Worm (Caenorhabditis elegans) whole organism, L3 larva: ENCODE data around the gene nhr-268.

ENCODE experiments used
- R02D3.7 ChIP-seq: fragments of 150-350 bp; optimal IDR thresholded peaks from 2 replicates; lab custom pipeline; 2014; ENCODE audit warnings: missing biosample characterization, missing genetic modification characterization
- aly-2 ChIP-seq: fragments of 150-350 bp; optimal IDR thresholded peaks from 2 replicates; lab custom pipeline; 2014; ENCODE audit warnings: missing biosample characterization, missing genetic modification characterization

DNA sequence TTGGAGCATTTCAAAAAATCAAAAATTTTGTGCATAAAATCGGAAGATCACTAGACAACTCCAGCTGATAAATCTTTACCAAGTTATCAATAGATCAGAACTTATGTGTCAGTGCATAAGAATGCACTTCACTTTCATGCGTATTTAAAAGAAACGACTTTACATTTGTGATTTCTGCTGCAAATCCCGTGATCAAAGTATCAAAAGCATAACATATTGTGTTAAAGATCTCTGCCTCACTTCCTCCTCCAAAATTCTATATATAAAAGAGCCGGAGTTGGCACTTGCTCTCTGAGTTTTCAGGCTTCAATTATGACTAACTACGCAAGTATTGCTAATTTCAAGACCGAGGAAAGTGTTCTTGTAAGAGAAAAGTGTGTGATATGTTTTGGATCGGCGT, 3.6 kb downstream of the nhr-268 start, which contains the start of gene nhr-198:
- TF ChIP-seq R02D3.7 (tag; lab: Kevin White, UChicago) (no peak), aly-2 (tag; lab: Kevin White, UChicago) (no peak)
